Fruit fly (Drosophila melanogaster) whole organism, pupa: ENCODE measurements around the gene CG11550.

Experiments used
- CG10348 ChIP-seq: fragments of 200-800 bp; sonication (Bioruptor generic); IDR thresholded peaks from 2 replicates; pipeline ENCODE4 v1.3.6; 2022; ENCODE audit warnings: missing biosample characterization, missing genetic modification characterization
- CG12605 ChIP-seq: fragments of 200-800 bp; sonication (Bioruptor generic); IDR thresholded peaks from 2 replicates; pipeline ENCODE4 v1.3.6; 2022; ENCODE audit warnings: missing biosample characterization, missing genetic modification characterization
- CG13204 ChIP-seq: fragments of 200-800 bp; sonication (Bioruptor generic); optimal IDR thresholded peaks from 2 replicates; lab custom pipeline; 2018; ENCODE audit warnings: missing biosample characterization, mild to moderate bottlenecking, missing genetic modification characterization, moderate library complexity
- CG14655 ChIP-seq: fragments of 200-800 bp; sonication (Bioruptor generic); optimal IDR thresholded peaks from 3 replicates; lab custom pipeline; 2017; ENCODE audit warnings: mild to moderate bottlenecking, missing biosample characterization, missing genetic modification reagents, missing genetic modification characterization
- CG15710 ChIP-seq: fragments of 200-800 bp; sonication (Bioruptor generic); optimal IDR thresholded peaks from 2 replicates; lab custom pipeline; 2018; ENCODE audit warnings: missing biosample characterization, mild to moderate bottlenecking, missing genetic modification characterization, moderate library complexity
- CG17806 ChIP-seq: fragments of 200-800 bp; sonication (Bioruptor generic); optimal IDR thresholded peaks from 2 replicates; lab custom pipeline; 2018; ENCODE audit warnings: missing biosample characterization, mild to moderate bottlenecking, missing genetic modification characterization, moderate library complexity
- CG32121 ChIP-seq: fragments of 200-800 bp; sonication (Bioruptor generic); IDR thresholded peaks from 2 replicates; pipeline ENCODE4 v1.3.6; 2022; ENCODE audit warnings: missing biosample characterization, missing genetic modification characterization
- CG34367 ChIP-seq: fragments of 200-800 bp; sonication (Bioruptor generic); optimal IDR thresholded peaks from 2 replicates; lab custom pipeline; 2018; ENCODE audit warnings: missing biosample characterization, mild to moderate bottlenecking, missing genetic modification characterization
- CG4496 ChIP-seq: fragments of 200-800 bp; sonication (Bioruptor generic); IDR thresholded peaks from 3 replicates; pipeline ENCODE4 v1.3.6; 2022; ENCODE audit warnings: missing biosample characterization, missing genetic modification characterization
- CG8159 ChIP-seq: fragments of 200-800 bp; sonication (Bioruptor generic); optimal IDR thresholded peaks from 3 replicates; lab custom pipeline; 2018; ENCODE audit warnings: missing biosample characterization, mild to moderate bottlenecking, missing genetic modification characterization, moderate library complexity
- CG8301 ChIP-seq: fragments of 200-800 bp; sonication (Bioruptor generic); optimal IDR thresholded peaks from 2 replicates; lab custom pipeline; 2018; ENCODE audit warnings: missing biosample characterization, mild to moderate bottlenecking, missing genetic modification characterization
- CG9948 ChIP-seq: fragments of 200-800 bp; sonication (Bioruptor generic); optimal IDR thresholded peaks from 2 replicates; lab custom pipeline; 2018; ENCODE audit warnings: missing biosample characterization, mild to moderate bottlenecking, missing genetic modification characterization, moderate library complexity
- D1 ChIP-seq: fragments of 200-800 bp; sonication (Bioruptor generic); optimal IDR thresholded peaks from 2 replicates; lab custom pipeline; 2018; ENCODE audit warnings: missing biosample characterization, mild to moderate bottlenecking, missing genetic modification characterization, moderate library complexity
- EcR ChIP-seq: fragments of 200-800 bp; sonication (Bioruptor generic); optimal IDR thresholded peaks from 3 replicates; lab custom pipeline; 2019; ENCODE audit warnings: missing biosample characterization, missing genetic modification characterization, mild to moderate bottlenecking, moderate library complexity, missing genetic modification reagents
- Ets98B ChIP-seq: fragments of 200-800 bp; sonication (Bioruptor generic); IDR thresholded peaks from 2 replicates; pipeline ENCODE4 v1.3.6; 2022; ENCODE audit warnings: missing biosample characterization, missing genetic modification characterization
- Pif1A ChIP-seq: fragments of 200-800 bp; sonication (Bioruptor generic); optimal IDR thresholded peaks from 3 replicates; lab custom pipeline; 2016; ENCODE audit warnings: missing biosample characterization, missing genetic modification characterization
- Pif1B ChIP-seq: fragments of 200-800 bp; sonication (Bioruptor generic); optimal IDR thresholded peaks from 3 replicates; lab custom pipeline; 2016; ENCODE audit warnings: missing biosample characterization, missing genetic modification characterization
- Snoo ChIP-seq: fragments of 200-800 bp; sonication (Bioruptor generic); optimal IDR thresholded peaks from 3 replicates; lab custom pipeline; 2017; ENCODE audit warnings: missing biosample characterization, mild to moderate bottlenecking, missing genetic modification characterization, inconsistent platforms
- fd96Ca ChIP-seq: fragments of 200-800 bp; sonication (Bioruptor generic); IDR thresholded peaks from 3 replicates; pipeline ENCODE4 v1.3.6; 2022; ENCODE audit warnings: missing biosample characterization, missing genetic modification characterization
- gl ChIP-seq: fragments of 200-800 bp; sonication (Bioruptor generic); optimal IDR thresholded peaks from 2 replicates; lab custom pipeline; 2018; ENCODE audit warnings: missing biosample characterization, mild to moderate bottlenecking, missing genetic modification characterization
- rn ChIP-seq: fragments of 200-800 bp; sonication (Bioruptor generic); IDR thresholded peaks from 2 replicates; pipeline ENCODE4 v1.3.6; 2022; ENCODE audit warnings: missing biosample characterization, missing genetic modification characterization

Gene CG11550

dm6 chr3R:31697606-31698005, 17.9 kb upstream of the CG11550 start:
- no peak for TF ChIP-seq CG10348
- no peak for TF ChIP-seq CG17806 (tag; lab: Kevin White, UChicago)
- no peak for TF ChIP-seq CG32121 (GFP tag; lab: Robert Waterston, UW)
- TF ChIP-seq gl: no peak
- no peak for TF ChIP-seq CG13204 (GFP tag; lab: Kevin White, UChicago)
- TF ChIP-seq CG15710: no peak
- no peak for TF ChIP-seq CG14655 (GFP tag; lab: Kevin White, UChicago)
- no peak for TF ChIP-seq D1
- TF ChIP-seq fd96Ca: no peak

DNA sequence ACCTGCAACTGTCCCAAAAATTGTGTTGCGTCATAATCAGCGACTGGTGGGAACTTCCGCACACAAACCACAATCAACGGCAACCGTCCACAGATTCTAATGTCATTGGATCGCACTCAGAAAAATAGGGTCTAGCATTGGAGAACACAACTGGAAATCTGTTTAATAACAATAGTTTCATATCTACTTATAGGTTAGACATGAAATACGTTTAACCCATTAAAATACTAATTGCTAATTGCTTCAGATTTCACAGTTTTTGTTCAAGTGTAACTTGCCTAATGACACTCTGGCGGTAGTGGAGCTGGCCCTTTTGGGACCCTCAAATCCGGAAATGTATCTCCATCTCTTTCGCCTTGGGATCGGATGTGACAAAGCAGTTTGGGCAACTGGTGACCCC, 17.0 kb upstream of the CG11550 start:
- TF ChIP-seq CG14655 (GFP tag; lab: Kevin White, UChicago) (peak; percentile 27), CG32121 (GFP tag; lab: Robert Waterston, UW) (no peak), Pif1A (GFP tag; lab: Kevin White, UChicago) (no peak), Pif1B (GFP tag; lab: Kevin White, UChicago) (no peak), gl (no peak)

DNA sequence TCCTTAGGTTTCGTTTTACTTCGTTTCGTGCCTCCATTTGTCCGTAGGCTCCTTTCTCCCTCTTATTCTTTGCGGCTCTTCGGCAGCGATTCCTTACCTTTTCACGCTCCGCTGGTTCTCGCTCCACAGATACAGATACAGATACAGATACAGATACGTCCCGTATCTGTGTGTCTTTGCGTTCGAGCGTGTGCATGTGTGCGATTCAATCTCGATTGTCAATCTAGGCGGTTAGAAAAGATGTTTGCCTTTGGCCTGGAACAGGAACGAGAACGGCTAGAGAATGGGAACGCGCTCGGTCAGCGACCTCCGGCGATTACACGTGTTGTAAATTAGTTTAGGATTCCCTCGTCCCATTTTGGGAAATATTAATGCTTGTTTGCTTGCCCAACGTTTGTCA, 10.8 kb upstream of the CG11550 start:
- TF ChIP-seq CG15710: no peak
- no peak for TF ChIP-seq CG4496 (GFP tag; lab: Robert Waterston, UW)
- TF ChIP-seq Snoo (tag; lab: Kevin White, UChicago): no peak
- no peak for TF ChIP-seq CG17806 (tag; lab: Kevin White, UChicago)
- TF ChIP-seq CG34367 (tag; lab: Kevin White, UChicago): no peak
- TF ChIP-seq gl: no peak
- no peak for TF ChIP-seq Ets98B (GFP tag; lab: Robert Waterston, UW)
- no peak for TF ChIP-seq fd96Ca
- TF ChIP-seq EcR (GFP tag; lab: Kevin White, UChicago): peak; percentile 63
- TF ChIP-seq CG13204 (GFP tag; lab: Kevin White, UChicago): peak; percentile 23

dm6 chr3R:31689727-31690126, 10.0 kb upstream of the CG11550 start:
- no peak for TF ChIP-seq CG12605 (GFP tag; lab: Robert Waterston, UW)
- TF ChIP-seq CG10348: no peak
- no peak for TF ChIP-seq Snoo (tag; lab: Kevin White, UChicago)
- no peak for TF ChIP-seq EcR (GFP tag; lab: Kevin White, UChicago)
- TF ChIP-seq CG4496 (GFP tag; lab: Robert Waterston, UW): no peak
- no peak for TF ChIP-seq rn (GFP tag; lab: Robert Waterston, UW)
- peak; percentile 27 for TF ChIP-seq CG34367 (tag; lab: Kevin White, UChicago)
- TF ChIP-seq CG13204 (GFP tag; lab: Kevin White, UChicago): no peak
- no peak for TF ChIP-seq Ets98B (GFP tag; lab: Robert Waterston, UW)
- no peak for TF ChIP-seq gl
- TF ChIP-seq CG8301 (tag; lab: Kevin White, UChicago): peak; percentile 78
- TF ChIP-seq CG9948 (tag; lab: Kevin White, UChicago): peak; percentile 76
- TF ChIP-seq CG14655 (GFP tag; lab: Kevin White, UChicago): peak; percentile 87
- peak; percentile 49 for TF ChIP-seq CG17806 (tag; lab: Kevin White, UChicago)
- no peak for TF ChIP-seq D1
- peak; percentile 37; the same call in 2 of the 3 replicates for TF ChIP-seq fd96Ca
- TF ChIP-seq CG32121 (GFP tag; lab: Robert Waterston, UW): no peak
- peak; percentile 42 for TF ChIP-seq CG8159 (tag; lab: Kevin White, UChicago)
- TF ChIP-seq Pif1B (GFP tag; lab: Kevin White, UChicago): peak; percentile 37
- peak; percentile 47 for TF ChIP-seq Pif1A (GFP tag; lab: Kevin White, UChicago)
- peak; percentile 28 for TF ChIP-seq CG15710
- TF ChIP-seq, all 21 proteins: peak for 10

- TF ChIP-seq Pif1A (GFP tag; lab: Kevin White, UChicago) (peak; percentile 12), CG13204 (GFP tag; lab: Kevin White, UChicago) (no peak), rn (GFP tag; lab: Robert Waterston, UW) (no peak), CG14655 (GFP tag; lab: Kevin White, UChicago) (peak; percentile 56), CG4496 (GFP tag; lab: Robert Waterston, UW) (peak; percentile 47; the same call in 1 of the 3 replicates), CG8301 (tag; lab: Kevin White, UChicago) (peak; percentile 10), EcR (GFP tag; lab: Kevin White, UChicago) (peak; percentile 98), CG15710 (peak; percentile 30), CG12605 (GFP tag; lab: Robert Waterston, UW) (no peak), CG17806 (tag; lab: Kevin White, UChicago) (peak; percentile 29), D1 (no peak), Pif1B (GFP tag; lab: Kevin White, UChicago) (peak; percentile 68), CG34367 (tag; lab: Kevin White, UChicago) (peak; percentile 2), CG8159 (tag; lab: Kevin White, UChicago) (peak; percentile 60), Ets98B (GFP tag; lab: Robert Waterston, UW) (no peak), CG9948 (tag; lab: Kevin White, UChicago) (peak; percentile 35), fd96Ca (peak; percentile 55; the same call in 2 of the 3 replicates), gl (no peak), CG32121 (GFP tag; lab: Robert Waterston, UW) (no peak), Snoo (tag; lab: Kevin White, UChicago) (peak; percentile 57)
Measured at dm6 chr3R:31688671-31689642, 9.3 kb upstream of the CG11550 start.
